Worm (Caenorhabditis elegans): ENCODE data around the gene fbxl-1.

DNA sequence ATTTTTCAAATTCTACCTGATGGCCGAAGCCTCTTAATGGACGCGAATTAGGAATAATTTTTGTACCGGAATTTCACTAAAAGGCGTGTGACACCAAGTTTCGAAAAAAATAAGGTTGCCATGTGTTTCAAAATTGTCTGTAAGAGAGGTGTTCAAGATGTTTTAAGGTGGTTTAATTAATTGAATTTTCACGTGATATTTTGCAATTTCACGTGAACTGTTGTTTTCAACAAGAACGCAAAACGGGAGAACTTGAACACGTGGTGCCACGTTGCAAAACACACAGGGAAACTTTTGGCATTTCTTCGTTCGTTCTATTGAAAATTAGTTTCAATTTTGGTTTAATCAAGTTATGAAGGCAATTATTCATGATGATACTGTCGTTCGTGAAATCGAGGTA, 46.0 kb upstream of the fbxl-1 start, which contains the start of gene spc-2:
- TF ChIP-seq nhr-77 (tag; optimal IDR thresholded peaks at IDR 0.05) (no peak), ztf-11 (tag; optimal IDR thresholded peaks at IDR 0.05) (no peak)

All from whole organism, L3 larva.